Worm (Caenorhabditis elegans) whole organism, L4/young adult: ENCODE measurements around the gene F12A10.6.

Experiments used
- W03F9.2 ChIP-seq: fragments of 150-350 bp; optimal IDR thresholded peaks from 2 replicates; lab custom pipeline; 2014; ENCODE audit warnings: missing biosample characterization, missing genetic modification characterization
- dao-5 ChIP-seq: sonication (generic microtip); optimal IDR thresholded peaks from 2 replicates; lab custom pipeline; 2016; ENCODE audit warnings: missing genotype, missing genetic modification characterization, moderate library complexity, missing compliant biosample characterization
- him-1 ChIP-seq: sonication (generic microtip); optimal IDR thresholded peaks from 2 replicates; lab custom pipeline; 2016; ENCODE audit warnings: missing genotype, missing genetic modification reagents, missing genetic modification characterization, missing compliant biosample characterization

DNA sequence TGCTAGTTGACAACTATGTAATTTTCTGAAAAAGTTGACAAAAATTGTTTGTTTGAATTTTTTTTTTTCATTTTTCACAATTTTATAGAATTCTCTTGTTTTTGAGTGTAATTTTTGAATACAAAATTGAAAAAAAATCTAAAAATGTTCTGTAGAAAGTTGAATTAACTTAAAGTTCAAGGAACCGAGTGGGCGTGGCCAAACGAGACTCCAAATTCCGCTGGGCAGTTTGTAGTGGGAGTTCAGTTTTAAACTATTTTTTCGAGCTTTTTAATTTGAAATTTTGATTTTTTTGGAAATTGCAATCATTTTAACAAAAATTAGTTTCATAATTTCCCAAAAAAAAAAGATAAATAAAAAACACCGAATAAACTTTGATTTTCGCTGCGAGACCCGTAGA, 42.8 kb upstream of the F12A10.6 start:
- TF ChIP-seq him-1 (tag; lab: Kevin White, UChicago), result no peak
- TF ChIP-seq dao-5 (tag; lab: Kevin White, UChicago), result no peak
- no peak for TF ChIP-seq W03F9.2 (tag; lab: Kevin White, UChicago)
